Worm (Caenorhabditis elegans): ENCODE data around the gene srsx-18.
A peak's percentile ranks its signal among the peaks of the same experiment; 100 is the strongest.

Gene srsx-18

ce11 chrV:5917707-5918106 is 4.6 kb upstream of the srsx-18 start, which contains the start of gene lrpr-1 (continued):
- TF ChIP-seq ceh-14 (tag; optimal IDR thresholded peaks at IDR 0.05) (peak; percentile 69), Y22D7AL.16 (tag; optimal IDR thresholded peaks at IDR 0.05) (no peak), ttx-3 (tag; optimal IDR thresholded peaks at IDR 0.05) (peak; percentile 11), pros-1 (tag; optimal IDR thresholded peaks at IDR 0.05) (no peak), tbx-2 (tag; optimal IDR thresholded peaks at IDR 0.05) (peak; percentile 91), pat-9 (tag; optimal IDR thresholded peaks at IDR 0.05) (no peak), hlh-6 (tag; optimal IDR thresholded peaks at IDR 0.05) (no peak), tbx-7 (tag; optimal IDR thresholded peaks at IDR 0.05) (peak; percentile 97), ahr-1 (tag; optimal IDR thresholded peaks at IDR 0.05) (peak; percentile 27), unc-86 (tag; optimal IDR thresholded peaks at IDR 0.05) (peak; percentile 12), C38D4.7 (GFP tag; optimal IDR thresholded peaks at IDR 0.05) (no peak), rnt-1 (tag; optimal IDR thresholded peaks at IDR 0.05) (peak; percentile 74), hlh-15 (tag; optimal IDR thresholded peaks at IDR 0.05) (no peak), fax-1 (tag; optimal IDR thresholded peaks at IDR 0.05) (peak; percentile 66), pqm-1 (tag; optimal IDR thresholded peaks at IDR 0.05) (no peak), hlh-30 (tag; optimal IDR thresholded peaks at IDR 0.05; ENCODE audit: insufficient read depth) (no peak), nhr-11 (tag; optimal IDR thresholded peaks at IDR 0.05) (no peak), fkh-10 (GFP tag; optimal IDR thresholded peaks at IDR 0.05) (no peak), ceh-6 (GFP tag; optimal IDR thresholded peaks at IDR 0.05) (no peak), ceh-45 (GFP tag; IDR thresholded peaks at IDR 0.05) (no peak), mec-3 (tag; optimal IDR thresholded peaks at IDR 0.05; ENCODE audit: borderline replicate concordance) (peak; percentile 92), odd-2 (tag; optimal IDR thresholded peaks at IDR 0.05) (no peak), ceh-2 (tag; optimal IDR thresholded peaks at IDR 0.05) (peak; percentile 94), ceh-9 (tag; optimal IDR thresholded peaks at IDR 0.05) (no peak), nhr-232 (tag; optimal IDR thresholded peaks at IDR 0.05) (no peak), syd-9 (tag; optimal IDR thresholded peaks at IDR 0.05) (no peak), ztf-16 (tag; optimal IDR thresholded peaks at IDR 0.05) (no peak), ceh-24 (tag; optimal IDR thresholded peaks at IDR 0.05) (no peak), hlh-13 (GFP tag; optimal IDR thresholded peaks at IDR 0.05) (no peak), sox-2 (GFP tag; IDR thresholded peaks at IDR 0.05) (no peak), unc-55 (GFP tag; optimal IDR thresholded peaks at IDR 0.05) (no peak), gmeb-2 (tag; optimal IDR thresholded peaks at IDR 0.05) (no peak), ama-1 (optimal IDR thresholded peaks at IDR 0.05) (no peak), unc-3 (GFP tag; conservative IDR thresholded peaks at IDR 0.05) (no peak), unc-3 (tag; optimal IDR thresholded peaks at IDR 0.05) (no peak), lim-6 (tag; optimal IDR thresholded peaks at IDR 0.05) (peak; percentile 55), sox-4 (tag; optimal IDR thresholded peaks at IDR 0.05) (no peak)

ce11 chrV:5919887-5920286 is 2.4 kb upstream of the srsx-18 start, which contains the start of gene C04E6.12:
C04E6.12 (minus strand) TSS chrV:5919987.
- TF ChIP-seq ceh-31 (tag; optimal IDR thresholded peaks at IDR 0.05) (no peak), lim-6 (tag; optimal IDR thresholded peaks at IDR 0.05) (no peak), syd-9 (tag; optimal IDR thresholded peaks at IDR 0.05) (no peak), ref-2 (tag; optimal IDR thresholded peaks at IDR 0.05) (no peak), K02D7.2 (tag; optimal IDR thresholded peaks at IDR 0.05) (no peak), Y22D7AL.16 (tag; optimal IDR thresholded peaks at IDR 0.05) (no peak), dve-1 (tag; optimal IDR thresholded peaks at IDR 0.05) (no peak), K09A11.1 (tag; optimal IDR thresholded peaks at IDR 0.05; ENCODE audit: insufficient read depth) (no peak), ahr-1 (tag; optimal IDR thresholded peaks at IDR 0.05) (no peak), C38D4.7 (GFP tag; optimal IDR thresholded peaks at IDR 0.05) (no peak), lin-11 (tag; optimal IDR thresholded peaks at IDR 0.05) (no peak), madf-2 (tag; optimal IDR thresholded peaks at IDR 0.05) (no peak), F13H6.1 (tag; optimal IDR thresholded peaks at IDR 0.05) (no peak), che-1 (tag; optimal IDR thresholded peaks at IDR 0.05) (no peak), pag-3 (tag; optimal IDR thresholded peaks at IDR 0.05; ENCODE audit: borderline replicate concordance) (no peak), ceh-48 (tag; optimal IDR thresholded peaks at IDR 0.05) (no peak), ceh-6 (GFP tag; optimal IDR thresholded peaks at IDR 0.05) (no peak), pha-4 (tag; optimal IDR thresholded peaks at IDR 0.05) (no peak)
